Worm (Caenorhabditis elegans) whole organism, midembryonic: ENCODE results near the gene far-3.

ENCODE experiments used
- klf-2 ChIP-seq: fragments of 200-800 bp; sonication (Bioruptor generic); conservative IDR thresholded peaks from 2 replicates; pipeline ENCODE4 v1.3.6; 2022; ENCODE audit warnings: missing genetic modification reagents, missing genetic modification characterization, missing compliant biosample characterization
- med-1 ChIP-seq: sonication (generic microtip); optimal IDR thresholded peaks from 2 replicates; lab custom pipeline; 2017; ENCODE audit warnings: missing genetic modification characterization, mild to moderate bottlenecking, missing compliant biosample characterization, antibody characterized with exemption, missing genetic modification reagents; ENCODE audit not compliant: insufficient read depth

DNA sequence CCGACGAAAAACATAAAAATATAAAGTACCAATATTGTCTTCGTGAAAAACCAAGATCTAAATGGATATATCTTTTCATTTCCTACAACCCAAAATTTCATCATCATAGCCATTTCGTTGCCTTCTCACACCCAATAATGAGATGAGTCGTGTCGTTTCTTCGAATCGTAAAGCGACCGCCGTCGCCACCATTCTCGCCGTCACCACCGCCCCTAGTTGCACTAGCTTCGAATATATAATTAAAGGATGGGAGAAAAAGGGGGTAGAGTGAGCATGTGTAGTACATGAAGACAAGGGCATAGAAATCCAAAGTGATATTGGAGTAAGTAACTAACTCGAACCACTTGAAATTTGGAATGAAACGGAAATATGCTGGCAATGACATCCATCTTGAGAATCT is 24.9 kb upstream of the far-3 start:
- TF ChIP-seq med-1 (GFP tag; lab: Kevin White, UChicago) (no peak), klf-2 (no peak)
